Fruit fly (Drosophila melanogaster) whole organism, embryonic: ENCODE data around the gene I-2.

Source experiments
- Aef1 ChIP-seq: fragments of 200-800 bp; sonication (Bioruptor generic); IDR thresholded peaks from 3 replicates; pipeline ENCODE4 v1.3.6; 2022; ENCODE audit warnings: missing biosample characterization, missing genetic modification characterization
- CG12236 ChIP-seq: fragments of 200-800 bp; sonication (Bioruptor generic); optimal IDR thresholded peaks from 2 replicates; lab custom pipeline; 2016; ENCODE audit warnings: missing biosample characterization, missing genetic modification characterization
- CG1233 ChIP-seq: fragments of 200-800 bp; sonication (Bioruptor generic); optimal IDR thresholded peaks from 4 replicates; lab custom pipeline; 2018; ENCODE audit warnings: missing biosample characterization, mild to moderate bottlenecking, missing genetic modification characterization
- CG2678 ChIP-seq: fragments of 200-800 bp; sonication (Bioruptor generic); optimal IDR thresholded peaks from 3 replicates; lab custom pipeline; 2019; ENCODE audit warnings: missing biosample characterization, mild to moderate bottlenecking, missing genetic modification characterization, moderate library complexity
- CG2712 ChIP-seq: fragments of 200-800 bp; optimal IDR thresholded peaks from 3 replicates; lab custom pipeline; 2019; ENCODE audit warnings: missing biosample characterization, mild to moderate bottlenecking, missing genetic modification characterization, moderate library complexity
- CG3281 ChIP-seq: fragments of 200-800 bp; sonication (Bioruptor generic); optimal IDR thresholded peaks from 3 replicates; lab custom pipeline; 2017; ENCODE audit warnings: missing biosample characterization, mild to moderate bottlenecking, missing genetic modification characterization
- CG3995 ChIP-seq: fragments of 200-800 bp; sonication (Bioruptor generic); optimal IDR thresholded peaks from 3 replicates; lab custom pipeline; 2016; ENCODE audit warnings: missing biosample characterization, missing genetic modification characterization
- CG43689 ChIP-seq: fragments of 200-800 bp; sonication (Bioruptor generic); IDR thresholded peaks from 2 replicates; pipeline ENCODE4 v1.3.6; 2022; ENCODE audit warnings: missing biosample characterization, missing genetic modification characterization
- CG6854 ChIP-seq: fragments of 200-800 bp; sonication (Bioruptor generic); optimal IDR thresholded peaks from 3 replicates; lab custom pipeline; 2017; ENCODE audit warnings: missing biosample characterization, mild to moderate bottlenecking, missing genetic modification characterization
- CG7745 ChIP-seq: fragments of 200-800 bp; sonication (Bioruptor generic); optimal IDR thresholded peaks from 2 replicates; lab custom pipeline; 2018; ENCODE audit warnings: missing biosample characterization, mild to moderate bottlenecking, missing genetic modification characterization, moderate library complexity
- CG7963 ChIP-seq: fragments of 200-800 bp; sonication (Bioruptor generic); IDR thresholded peaks from 3 replicates; pipeline ENCODE4 v1.3.6; 2022; ENCODE audit warnings: missing biosample characterization, missing genetic modification characterization; ENCODE audit not compliant: partially characterized antibody
- CG8290 ChIP-seq, 3 experiments: fragments of 200-800 bp; sonication (Bioruptor generic); optimal IDR thresholded peaks; 2 replicates each; lab custom pipeline; 2016 to 2019; ENCODE audit warnings: missing biosample characterization in 3 of 3, missing genetic modification characterization in 3 of 3, mild to moderate bottlenecking in 2 of 3, moderate library complexity in 1 of 3
- CG8478 ChIP-seq: fragments of >200 bp; optimal IDR thresholded peaks from 2 replicates; lab custom pipeline; 2018
- CG9437 ChIP-seq: fragments of 200-800 bp; sonication (Bioruptor generic); optimal IDR thresholded peaks from 2 replicates; lab custom pipeline; 2018; ENCODE audit warnings: missing biosample characterization, mild to moderate bottlenecking, missing genetic modification characterization
- Chrac-16 ChIP-seq: fragments of 200-800 bp; sonication (Bioruptor generic); optimal IDR thresholded peaks from 3 replicates; lab custom pipeline; 2016; ENCODE audit warnings: missing biosample characterization, missing genetic modification characterization
- HmgZ ChIP-seq: fragments of 200-800 bp; sonication (Bioruptor generic); optimal IDR thresholded peaks from 2 replicates; lab custom pipeline; 2018; ENCODE audit warnings: missing biosample characterization, mild to moderate bottlenecking, missing genetic modification characterization
- MTF-1 ChIP-seq: fragments of 200-800 bp; sonication (Bioruptor generic); optimal IDR thresholded peaks from 2 replicates; lab custom pipeline; 2018; ENCODE audit warnings: missing biosample characterization, mild to moderate bottlenecking, missing genetic modification characterization, borderline replicate concordance
- Sin3A ChIP-seq: fragments of >200 bp; optimal IDR thresholded peaks from 2 replicates; lab custom pipeline; 2018
- Sox102F ChIP-seq: fragments of 200-800 bp; sonication (Bioruptor generic); optimal IDR thresholded peaks from 2 replicates; lab custom pipeline; 2018; ENCODE audit warnings: missing biosample characterization, mild to moderate bottlenecking, missing genetic modification characterization, moderate library complexity
- abd-A ChIP-seq: fragments of 200-800 bp; sonication (Bioruptor generic); optimal IDR thresholded peaks from 3 replicates; lab custom pipeline; 2019; ENCODE audit warnings: missing biosample characterization, mild to moderate bottlenecking, missing genetic modification characterization, moderate library complexity
- btn ChIP-seq: fragments of 200-800 bp; sonication (Bioruptor generic); optimal IDR thresholded peaks from 2 replicates; lab custom pipeline; 2016; ENCODE audit warnings: missing biosample characterization, missing genetic modification characterization
- cato ChIP-seq: fragments of 200-800 bp; sonication (Bioruptor generic); optimal IDR thresholded peaks from 2 replicates; lab custom pipeline; 2016; ENCODE audit warnings: missing biosample characterization, missing genetic modification characterization, borderline replicate concordance
- cg ChIP-seq: fragments of 200-800 bp; sonication (Bioruptor generic); optimal IDR thresholded peaks from 3 replicates; lab custom pipeline; 2019; ENCODE audit warnings: missing biosample characterization, mild to moderate bottlenecking, missing genetic modification characterization, moderate library complexity
- chinmo ChIP-seq: fragments of 200-800 bp; sonication (Bioruptor generic); IDR thresholded peaks from 4 replicates; pipeline ENCODE4 v1.3.6; 2022; ENCODE audit warnings: missing biosample characterization, missing genetic modification characterization; ENCODE audit not compliant: partially characterized antibody
- crc ChIP-seq: fragments of 200-800 bp; sonication (Bioruptor generic); optimal IDR thresholded peaks from 2 replicates; lab custom pipeline; 2016; ENCODE audit warnings: missing biosample characterization, missing genetic modification characterization
- croc ChIP-seq: fragments of 200-800 bp; sonication (Bioruptor generic); conservative IDR thresholded peaks from 3 replicates; pipeline ENCODE4 v1.3.6; 2022; ENCODE audit warnings: missing biosample characterization, missing genetic modification characterization
- ems ChIP-seq: fragments of 200-800 bp; sonication (Bioruptor generic); optimal IDR thresholded peaks from 3 replicates; lab custom pipeline; 2016; ENCODE audit warnings: missing biosample characterization, missing genetic modification characterization
- grn ChIP-seq: fragments of 200-800 bp; sonication (Bioruptor generic); optimal IDR thresholded peaks from 3 replicates; lab custom pipeline; 2017; ENCODE audit warnings: missing biosample characterization, missing genetic modification characterization
- hb ChIP-seq: fragments of 200-800 bp; sonication (Bioruptor generic); IDR thresholded peaks from 3 replicates; pipeline ENCODE4 v1.3.6; 2022; ENCODE audit warnings: missing biosample characterization, missing genetic modification characterization; ENCODE audit not compliant: partially characterized antibody
- inv ChIP-seq: fragments of 200-800 bp; sonication (Bioruptor generic); IDR thresholded peaks from 2 replicates; pipeline ENCODE4 v1.3.6; 2022; ENCODE audit warnings: missing biosample characterization, missing genetic modification characterization; ENCODE audit not compliant: partially characterized antibody
- luna ChIP-seq: fragments of 200-800 bp; sonication (Bioruptor generic); optimal IDR thresholded peaks from 2 replicates; lab custom pipeline; 2016; ENCODE audit warnings: missing biosample characterization, missing genetic modification characterization
- nerfin-1 ChIP-seq: fragments of 200-800 bp; sonication (Bioruptor generic); optimal IDR thresholded peaks from 3 replicates; lab custom pipeline; 2019; ENCODE audit warnings: missing biosample characterization, mild to moderate bottlenecking, missing genetic modification characterization, moderate library complexity
- oc ChIP-seq: fragments of 200-800 bp; sonication (Bioruptor generic); optimal IDR thresholded peaks from 2 replicates; lab custom pipeline; 2018; ENCODE audit warnings: missing biosample characterization, mild to moderate bottlenecking, missing genetic modification characterization, moderate library complexity
- pb ChIP-seq: fragments of 200-800 bp; sonication (Bioruptor generic); optimal IDR thresholded peaks from 3 replicates; lab custom pipeline; 2016; ENCODE audit warnings: missing biosample characterization, missing genetic modification characterization
- psq ChIP-seq: fragments of 200-800 bp; sonication (Bioruptor generic); optimal IDR thresholded peaks from 2 replicates; lab custom pipeline; 2017; ENCODE audit warnings: missing biosample characterization, missing genetic modification characterization
- run ChIP-seq: fragments of 200-800 bp; sonication (Bioruptor generic); optimal IDR thresholded peaks from 3 replicates; lab custom pipeline; 2018; ENCODE audit warnings: missing biosample characterization, mild to moderate bottlenecking, missing genetic modification characterization
- scrt ChIP-seq: fragments of 200-800 bp; sonication (Bioruptor generic); optimal IDR thresholded peaks from 2 replicates; lab custom pipeline; 2018; ENCODE audit warnings: missing biosample characterization, mild to moderate bottlenecking, missing genetic modification characterization, moderate library complexity
- twi ChIP-seq: fragments of 200-800 bp; optimal IDR thresholded peaks from 2 replicates; lab custom pipeline; 2019; ENCODE audit warnings: missing biosample characterization, mild to moderate bottlenecking, missing genetic modification characterization, moderate library complexity

Gene I-2

DNA sequence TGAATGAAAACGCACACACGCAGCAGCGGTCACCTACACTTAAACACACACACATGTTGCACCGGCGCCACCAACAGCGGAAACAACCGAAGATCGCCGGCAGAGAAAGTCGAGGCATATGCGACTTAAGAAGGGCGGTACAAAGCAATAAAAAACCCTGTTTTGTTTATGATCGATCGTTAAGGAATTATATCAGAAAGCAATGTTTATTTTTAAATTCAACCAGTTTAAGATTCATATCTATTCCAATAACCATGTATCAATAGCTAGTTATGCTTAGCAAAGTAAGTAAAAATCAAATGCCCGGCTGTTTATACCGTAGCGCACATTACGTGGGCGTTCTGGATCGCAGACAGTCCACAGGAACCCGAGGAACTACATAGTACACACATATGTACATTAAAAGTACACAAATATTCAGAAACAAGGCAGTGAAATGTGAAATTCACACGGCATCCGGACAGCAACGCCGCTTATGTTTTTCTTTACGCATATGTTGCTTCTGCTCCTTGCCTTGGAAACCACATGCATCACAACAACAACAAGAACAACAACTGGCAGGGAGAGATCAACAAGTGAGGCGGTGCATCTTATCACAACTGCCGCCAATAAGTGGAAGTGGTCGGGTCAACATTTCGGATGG, 19.3 kb upstream of the I-2 start (continued):
- TF ChIP-seq CG8290 (GFP tag; optimal IDR thresholded peaks at IDR 0.05; lab: Kevin White, UChicago) (peak; percentile 96), CG8290 (tag; optimal IDR thresholded peaks at IDR 0.05; lab: Kevin White, UChicago) (peak; percentile 90 to 97), run (tag; lab: Kevin White, UChicago) (peak; percentile 89), chinmo (0 out of 4 replicates have a peak, but pooled peaks have one; percentile 48), cg (peak; percentile 88), CG3281 (GFP tag; lab: Kevin White, UChicago) (peak; percentile 93), ems (GFP tag; lab: Kevin White, UChicago) (peak; percentile 98), inv (GFP tag; lab: Robert Waterston, UW) (no peak), oc (tag; lab: Kevin White, UChicago) (peak; percentile 97), CG1233 (peak; percentile 94), btn (peak; percentile 98), scrt (GFP tag; lab: Kevin White, UChicago) (peak; percentile 88), pb (GFP tag; lab: Kevin White, UChicago) (peak; percentile 95), CG7745 (peak; percentile 78), CG7963 (GFP tag; lab: Robert Waterston, UW) (no peak), HmgZ (tag; lab: Kevin White, UChicago) (peak; percentile 89), CG43689 (peak; percentile 92), CG6854 (GFP tag; lab: Kevin White, UChicago) (peak; percentile 85), Sox102F (GFP tag; lab: Kevin White, UChicago) (peak; percentile 96), CG8478 (lab: Kevin White, UChicago) (no peak), CG12236 (peak; percentile 97), CG2712 (tag; lab: Kevin White, UChicago) (peak; percentile 99), luna (peak; percentile 33), CG2678 (peak; percentile 97), Chrac-16 (GFP tag; lab: Kevin White, UChicago) (peak; percentile 97), MTF-1 (peak; percentile 96), CG3995 (GFP tag; lab: Kevin White, UChicago) (peak; percentile 69), CG9437 (GFP tag; lab: Kevin White, UChicago) (peak; percentile 86), cato (GFP tag; lab: Kevin White, UChicago) (peak; percentile 95), Sin3A (lab: Kevin White, UChicago) (no peak), hb (GFP tag; lab: Robert Waterston, UW) (no peak), psq (peak; percentile 79), twi (tag; lab: Kevin White, UChicago) (peak; percentile 100), Aef1 (peak; percentile 85), abd-A (tag; lab: Kevin White, UChicago) (peak; percentile 58), crc (GFP tag; lab: Kevin White, UChicago) (peak; percentile 93), croc (GFP tag; lab: Robert Waterston, UW) (peak; percentile 99), nerfin-1 (tag; lab: Kevin White, UChicago) (peak; percentile 97), grn (peak; percentile 77)
